Fruit fly (Drosophila melanogaster): ENCODE data around the gene LSm-4.
A peak's percentile ranks its signal among the peaks of the same experiment; 100 is the strongest.

LSm-4 gene

DNA sequence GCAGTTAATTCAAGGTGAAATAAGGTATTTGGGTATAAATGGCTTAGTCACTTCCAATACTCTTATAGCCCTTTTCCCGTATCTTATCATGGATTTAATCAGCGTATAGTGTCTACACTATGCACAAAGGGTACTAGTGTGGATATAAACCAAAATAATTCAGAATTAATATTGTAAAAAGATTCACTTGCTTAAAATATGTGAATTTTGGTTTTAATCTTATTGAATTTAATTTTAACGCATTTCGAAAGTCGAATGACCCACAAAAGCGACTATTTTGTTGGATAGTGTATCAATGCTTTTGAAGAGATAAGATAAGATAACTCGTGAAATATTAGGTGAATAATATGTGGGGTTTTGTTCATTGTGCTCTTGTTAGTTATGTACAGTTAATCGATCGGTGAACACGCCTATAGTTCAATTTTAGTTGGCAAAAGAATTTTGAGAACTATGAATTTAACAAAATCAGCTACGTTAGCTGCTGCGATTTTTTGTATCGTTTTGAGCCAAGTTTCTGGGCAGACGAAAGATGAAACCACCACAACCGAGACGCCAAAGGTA, 23.0 kb downstream of the LSm-4 start, which contains the start of gene CG5096 (continued):
- TF ChIP-seq HLH4C (GFP tag; IDR thresholded peaks at IDR 0.05; ENCODE audit: partially characterized antibody): no peak
- peak; percentile 90 for TF ChIP-seq HHEX (GFP tag; optimal IDR thresholded peaks at IDR 0.05)
- TF ChIP-seq CG8388 (GFP tag; optimal IDR thresholded peaks at IDR 0.05): peak; percentile 82
- peak; percentile 81 for TF ChIP-seq CG7372 (GFP tag; IDR thresholded peaks at IDR 0.05)
- TF ChIP-seq grau (tag; optimal IDR thresholded peaks at IDR 0.05): peak; percentile 93
- no peak for TF ChIP-seq crol (GFP tag; IDR thresholded peaks at IDR 0.05)
- no peak for TF ChIP-seq CG14860 (GFP tag; IDR thresholded peaks at IDR 0.05; ENCODE audit: partially characterized antibody)
- TF ChIP-seq CG8359 (GFP tag; optimal IDR thresholded peaks at IDR 0.05; ENCODE audit: borderline replicate concordance): peak; percentile 49
- TF ChIP-seq Hmr (GFP tag; optimal IDR thresholded peaks at IDR 0.05): peak; percentile 94
- TF ChIP-seq Ets65A (GFP tag): peak; percentile 51
- TF ChIP-seq yki (optimal IDR thresholded peaks at IDR 0.05): no peak
- TF ChIP-seq CG12299 (tag; optimal IDR thresholded peaks at IDR 0.05): peak; percentile 90
- peak; percentile 70 for TF ChIP-seq CG13775 (GFP tag; optimal IDR thresholded peaks at IDR 0.05)
- TF ChIP-seq CG7786 (GFP tag; optimal IDR thresholded peaks at IDR 0.05): peak; percentile 84
- no peak for TF ChIP-seq pros (GFP tag; optimal IDR thresholded peaks at IDR 0.05)
- TF ChIP-seq CG12219 (GFP tag; optimal IDR thresholded peaks at IDR 0.05): peak; percentile 89
- no peak for TF ChIP-seq CG1832 (GFP tag; optimal IDR thresholded peaks at IDR 0.05)
- peak; percentile 81 for TF ChIP-seq CG9932 (GFP tag; IDR thresholded peaks at IDR 0.05)
- peak; percentile 84; the same call in 2 of the 3 replicates for TF ChIP-seq CG17361 (GFP tag; IDR thresholded peaks at IDR 0.05)
- TF ChIP-seq sisA (GFP tag; IDR thresholded peaks at IDR 0.05): peak; percentile 72; the same call in 1 of the 2 replicates
- TF ChIP-seq da (GFP tag; optimal IDR thresholded peaks at IDR 0.05): peak; percentile 66
- peak; percentile 84 for TF ChIP-seq CG1233 (GFP tag; optimal IDR thresholded peaks at IDR 0.05)
- TF ChIP-seq BEAF-32 (GFP tag; optimal IDR thresholded peaks at IDR 0.05): no peak
- peak; percentile 60 for TF ChIP-seq MTF-1 (GFP tag; optimal IDR thresholded peaks at IDR 0.05; ENCODE audit: borderline replicate concordance)
- peak; percentile 72; the same call in 1 of the 2 replicates for TF ChIP-seq CG31224 (GFP tag; IDR thresholded peaks at IDR 0.05)
- no peak for TF ChIP-seq CkIIα-i1 (GFP tag; IDR thresholded peaks at IDR 0.05)
- peak; percentile 78 for TF ChIP-seq Xbp1 (GFP tag; optimal IDR thresholded peaks at IDR 0.05)
- TF ChIP-seq sens (GFP tag): peak; percentile 92
- peak; percentile 89 for TF ChIP-seq Awh (GFP tag; IDR thresholded peaks at IDR 0.05)
- peak; percentile 62 for TF ChIP-seq CG11398 (GFP tag; optimal IDR thresholded peaks at IDR 0.05)
- TF ChIP-seq B-H2 (GFP tag; optimal IDR thresholded peaks at IDR 0.05): peak; percentile 84
- TF ChIP-seq CG9609 (GFP tag; optimal IDR thresholded peaks at IDR 0.05): peak; percentile 53
- TF ChIP-seq Rx (GFP tag; IDR thresholded peaks at IDR 0.05): no peak
- peak; percentile 68 for TF ChIP-seq tio (GFP tag; optimal IDR thresholded peaks at IDR 0.05)
- TF ChIP-seq D (optimal IDR thresholded peaks at IDR 0.05): no peak
- TF ChIP-seq D (GFP tag; optimal IDR thresholded peaks at IDR 0.05): peak; percentile 64
- no peak for TF ChIP-seq usp (GFP tag; optimal IDR thresholded peaks at IDR 0.05)
- TF ChIP-seq E2f1 (GFP tag; IDR thresholded peaks at IDR 0.05): peak; percentile 88
- TF ChIP-seq CG11723 (GFP tag; optimal IDR thresholded peaks at IDR 0.05): peak; percentile 70
- TF ChIP-seq ase (GFP tag; IDR thresholded peaks at IDR 0.05): peak; percentile 77; the same call in 2 of the 3 replicates
- TF ChIP-seq trh (GFP tag; optimal IDR thresholded peaks at IDR 0.05): peak; percentile 51
- peak; percentile 81; the same call in 2 of the 3 replicates for TF ChIP-seq ken (GFP tag; IDR thresholded peaks at IDR 0.05)
- peak; percentile 94 for TF ChIP-seq Dbx (GFP tag; IDR thresholded peaks at IDR 0.05)
- TF ChIP-seq H2.0 (GFP tag; IDR thresholded peaks at IDR 0.05): peak; percentile 79
- TF ChIP-seq CG14441 (GFP tag; IDR thresholded peaks at IDR 0.05): peak; percentile 92
- TF ChIP-seq scrt (GFP tag; optimal IDR thresholded peaks at IDR 0.05): peak; percentile 90
- TF ChIP-seq CG3726 (GFP tag; IDR thresholded peaks at IDR 0.05): peak; percentile 48; the same call in 1 of the 3 replicates
- TF ChIP-seq CG10543 (GFP tag; optimal IDR thresholded peaks at IDR 0.05): peak; percentile 49
- TF ChIP-seq CG12744 (GFP tag; optimal IDR thresholded peaks at IDR 0.05): peak; percentile 82
- peak; percentile 85 for TF ChIP-seq Oaz (GFP tag; IDR thresholded peaks at IDR 0.05)
- peak; percentile 45 for TF ChIP-seq CG4617 (GFP tag; optimal IDR thresholded peaks at IDR 0.05; ENCODE audit: borderline replicate concordance)

Data from whole organism, embryonic.